Worm (Caenorhabditis elegans): ENCODE results near the gene Y97E10AR.4.

Y97E10AR.4 gene

ce11 chrV:8028825-8029489 is 18.9 kb upstream of the Y97E10AR.4 start, which contains the start of gene oma-2 (continued):
- TF ChIP-seq repo-1 (tag; optimal IDR thresholded peaks at IDR 0.05) (no peak), Y53G8AR.9 (GFP tag; conservative IDR thresholded peaks at IDR 0.05) (0 out of 2 replicates have a peak, but pooled peaks have one; percentile 52), rpc-1 (optimal IDR thresholded peaks at IDR 0.05) (no peak), rpc-1 (tag; optimal IDR thresholded peaks at IDR 0.05) (no peak), madf-6 (GFP tag; IDR thresholded peaks at IDR 0.05) (peak; percentile 96), F49E8.2 (tag; optimal IDR thresholded peaks at IDR 0.05; ENCODE audit: insufficient read depth) (peak; percentile 76), F37B4.10 (GFP tag; IDR thresholded peaks at IDR 0.05) (no peak), ceh-58 (GFP tag; IDR thresholded peaks at IDR 0.05) (no peak), snpc-3.4 (tag; optimal IDR thresholded peaks at IDR 0.05) (peak; percentile 1), ama-1 (optimal IDR thresholded peaks at IDR 0.05) (no peak), ama-1 (GFP tag; optimal IDR thresholded peaks at IDR 0.05) (no peak), lin-26 (GFP tag; IDR thresholded peaks at IDR 0.05) (no peak), mxl-1 (tag; optimal IDR thresholded peaks at IDR 0.05) (no peak), sptf-2 (GFP tag; optimal IDR thresholded peaks at IDR 0.05) (no peak), zim-3 (tag; optimal IDR thresholded peaks at IDR 0.05) (no peak), mes-4 (tag; optimal IDR thresholded peaks at IDR 0.05) (no peak), egl-18 (GFP tag; IDR thresholded peaks at IDR 0.05) (no peak), efl-1 (GFP tag; optimal IDR thresholded peaks at IDR 0.05) (peak; percentile 82), F57A8.1 (GFP tag; optimal IDR thresholded peaks at IDR 0.05) (no peak), cebp-1 (GFP tag; IDR thresholded peaks at IDR 0.05) (no peak), cebp-1 (tag; optimal IDR thresholded peaks at IDR 0.05) (no peak), K12H6.12 (tag; optimal IDR thresholded peaks at IDR 0.05) (no peak), lsy-27 (tag; optimal IDR thresholded peaks at IDR 0.05; ENCODE audit: borderline replicate concordance, insufficient read depth) (no peak), akir-1 (GFP tag; optimal IDR thresholded peaks at IDR 0.05) (no peak), egl-44 (GFP tag; IDR thresholded peaks at IDR 0.05) (no peak), D2030.7 (GFP tag; IDR thresholded peaks at IDR 0.05) (peak; percentile 89), snpc-1.1 (tag; optimal IDR thresholded peaks at IDR 0.05; ENCODE audit: insufficient read depth) (peak; percentile 23), ztf-28 (GFP tag; IDR thresholded peaks at IDR 0.05) (no peak), sea-2 (GFP tag; IDR thresholded peaks at IDR 0.05) (no peak), bed-1 (GFP tag; IDR thresholded peaks at IDR 0.05) (no peak), madf-10 (tag; optimal IDR thresholded peaks at IDR 0.05) (no peak), ztf-25 (GFP tag; IDR thresholded peaks at IDR 0.05) (no peak), lsl-1 (GFP tag; optimal IDR thresholded peaks at IDR 0.05) (peak; percentile 99), madf-8 (GFP tag; conservative IDR thresholded peaks at IDR 0.05) (peak; percentile 95), hsf-1 (GFP tag; IDR thresholded peaks at IDR 0.05) (peak; percentile 90), nhr-120 (GFP tag; IDR thresholded peaks at IDR 0.05) (no peak), chd-7 (tag; optimal IDR thresholded peaks at IDR 0.05) (no peak), dox-1 (GFP tag; IDR thresholded peaks at IDR 0.05) (peak; percentile 56), lin-35 (GFP tag; optimal IDR thresholded peaks at IDR 0.05) (no peak), die-1 (tag; optimal IDR thresholded peaks at IDR 0.05) (no peak), nhr-27 (tag; optimal IDR thresholded peaks at IDR 0.05) (no peak), sdz-38 (tag; optimal IDR thresholded peaks at IDR 0.05) (no peak), B0019.2 (GFP tag; conservative IDR thresholded peaks at IDR 0.05) (0 out of 2 replicates have a peak, but pooled peaks have one; percentile 22), let-526 (GFP tag; IDR thresholded peaks at IDR 0.05) (no peak), dpff-1 (tag; optimal IDR thresholded peaks at IDR 0.05) (no peak), nhr-80 (tag; optimal IDR thresholded peaks at IDR 0.05) (no peak), ztf-6 (GFP tag; IDR thresholded peaks at IDR 0.05) (no peak), gei-17 (GFP tag; optimal IDR thresholded peaks at IDR 0.05) (no peak), nfyb-1 (GFP tag; IDR thresholded peaks at IDR 0.05) (0 out of 2 replicates have a peak, but pooled peaks have one; percentile 33)
